Fruit fly (Drosophila melanogaster) whole organism, pupa: ENCODE measurements around the gene CG31358.

Source experiments
- CG8301 ChIP-seq: fragments of 200-800 bp; sonication (Bioruptor generic); optimal IDR thresholded peaks from 2 replicates; lab custom pipeline; 2018; ENCODE audit warnings: missing biosample characterization, mild to moderate bottlenecking, missing genetic modification characterization
- D1 ChIP-seq: fragments of 200-800 bp; sonication (Bioruptor generic); optimal IDR thresholded peaks from 2 replicates; lab custom pipeline; 2018; ENCODE audit warnings: missing biosample characterization, mild to moderate bottlenecking, missing genetic modification characterization, moderate library complexity
- Ets98B ChIP-seq: fragments of 200-800 bp; sonication (Bioruptor generic); IDR thresholded peaks from 2 replicates; pipeline ENCODE4 v1.3.6; 2022; ENCODE audit warnings: missing biosample characterization, missing genetic modification characterization
- Pif1A ChIP-seq: fragments of 200-800 bp; sonication (Bioruptor generic); optimal IDR thresholded peaks from 3 replicates; lab custom pipeline; 2016; ENCODE audit warnings: missing biosample characterization, missing genetic modification characterization

DNA sequence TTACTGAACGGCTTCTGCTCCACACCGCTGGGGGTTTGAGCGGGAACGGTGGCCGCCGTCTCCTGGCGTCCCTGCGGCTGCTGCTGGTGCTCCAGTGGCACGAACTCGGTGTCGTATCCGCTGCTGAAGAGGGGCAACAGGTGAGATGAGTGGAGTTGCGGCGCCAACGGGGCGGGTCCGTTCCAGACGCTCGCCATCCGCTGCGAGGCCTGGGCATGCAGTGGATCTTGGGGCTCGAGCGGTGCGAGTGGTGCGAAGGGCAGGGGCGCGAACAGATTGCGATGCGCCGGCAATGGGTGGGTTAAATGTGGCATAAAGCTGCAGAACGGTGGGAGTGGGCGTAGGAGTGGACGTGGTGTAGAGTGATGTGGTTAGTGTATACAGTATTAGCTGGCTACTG is 42.4 kb downstream of the CG31358 start:
- no peak for TF ChIP-seq Ets98B (GFP tag; lab: Robert Waterston, UW)
- no peak for TF ChIP-seq D1 (tag; lab: Kevin White, UChicago)
- TF ChIP-seq CG8301 (tag; lab: Kevin White, UChicago): no peak
- no peak for TF ChIP-seq Pif1A (GFP tag; lab: Kevin White, UChicago)
